Worm (Caenorhabditis elegans) whole organism, L4 larva: ENCODE measurements around the gene F26G1.2.

Experiments
- nhr-76 ChIP-seq: fragments of 150-350 bp; optimal IDR thresholded peaks from 2 replicates; lab custom pipeline; 2014; ENCODE audit warnings: missing biosample characterization, missing genetic modification characterization
- ztf-11 ChIP-seq: fragments of 150-350 bp; optimal IDR thresholded peaks from 2 replicates; lab custom pipeline; 2014; ENCODE audit warnings: missing biosample characterization, missing genetic modification characterization

- no peak for TF ChIP-seq ztf-11 (tag; lab: Kevin White, UChicago)
- TF ChIP-seq nhr-76 (tag; lab: Kevin White, UChicago), result no peak
These were observed 25.5 kb upstream of the F26G1.2 start, which contains the start of gene ctsa-1.1 for ce11 chrII:4737348-4737747.
